Worm (Caenorhabditis elegans): ENCODE measurements around the gene tir-1.

tir-1 gene

ce11 chrIII:3914836-3915235 lies 13.4 kb upstream of the tir-1 start:
- no peak for TF ChIP-seq hlh-13 (GFP tag; optimal IDR thresholded peaks at IDR 0.05)
- TF ChIP-seq hlh-15 (tag; optimal IDR thresholded peaks at IDR 0.05) = no peak
- no peak for TF ChIP-seq che-1 (tag; optimal IDR thresholded peaks at IDR 0.05)
- no peak for TF ChIP-seq Y22D7AL.16 (tag; optimal IDR thresholded peaks at IDR 0.05)
- TF ChIP-seq hlh-6 (tag; optimal IDR thresholded peaks at IDR 0.05) = no peak
- TF ChIP-seq ceh-34 (tag; optimal IDR thresholded peaks at IDR 0.05) = peak; percentile 10
- no peak for TF ChIP-seq sdc-2 (tag; optimal IDR thresholded peaks at IDR 0.05)
- peak; percentile 21 for TF ChIP-seq tbx-2 (tag; optimal IDR thresholded peaks at IDR 0.05)
- peak; percentile 4 for TF ChIP-seq ceh-31 (tag; optimal IDR thresholded peaks at IDR 0.05)
- no peak for TF ChIP-seq K09A11.1 (tag; optimal IDR thresholded peaks at IDR 0.05; ENCODE audit: insufficient read depth)
- TF ChIP-seq nfya-1 (tag; optimal IDR thresholded peaks at IDR 0.05) = peak; percentile 3
- TF ChIP-seq ets-4 (tag; optimal IDR thresholded peaks at IDR 0.05) = no peak
- peak; percentile 63 for TF ChIP-seq rnt-1 (tag; optimal IDR thresholded peaks at IDR 0.05)
- peak; percentile 78 for TF ChIP-seq unc-55 (GFP tag; optimal IDR thresholded peaks at IDR 0.05)
- no peak for TF ChIP-seq unc-86 (tag; optimal IDR thresholded peaks at IDR 0.05)
- TF ChIP-seq ceh-18 (tag; optimal IDR thresholded peaks at IDR 0.05) = peak; percentile 43

- TF ChIP-seq ceh-31 (tag; optimal IDR thresholded peaks at IDR 0.05) (no peak), zip-5 (tag; optimal IDR thresholded peaks at IDR 0.05) (no peak), C38D4.7 (GFP tag; optimal IDR thresholded peaks at IDR 0.05) (no peak)
Measured at ce11 chrIII:3914049-3914448, 12.6 kb upstream of the tir-1 start, which contains the start of gene pat-3. Gene pat-3 (minus strand): TSS chrIII:3914149.

ce11 chrIII:3908205-3908604 lies 6.8 kb upstream of the tir-1 start:
- no peak for TF ChIP-seq nhr-232 (tag; optimal IDR thresholded peaks at IDR 0.05)
- TF ChIP-seq ztf-16 (tag; optimal IDR thresholded peaks at IDR 0.05) = no peak
- TF ChIP-seq ceh-48 (tag; optimal IDR thresholded peaks at IDR 0.05) = no peak
- no peak for TF ChIP-seq fkh-6 (tag; optimal IDR thresholded peaks at IDR 0.05)
- no peak for TF ChIP-seq pros-1 (tag; optimal IDR thresholded peaks at IDR 0.05)
- TF ChIP-seq ref-2 (tag; optimal IDR thresholded peaks at IDR 0.05) = no peak
- TF ChIP-seq ceh-30 (tag; optimal IDR thresholded peaks at IDR 0.05) = no peak
- TF ChIP-seq pqm-1 (tag; optimal IDR thresholded peaks at IDR 0.05) = no peak
- TF ChIP-seq hlh-8 (tag; optimal IDR thresholded peaks at IDR 0.05) = no peak
- TF ChIP-seq ceh-31 (tag; optimal IDR thresholded peaks at IDR 0.05) = no peak

- TF ChIP-seq dve-1 (tag; optimal IDR thresholded peaks at IDR 0.05) (no peak), F13H6.1 (tag; optimal IDR thresholded peaks at IDR 0.05) (no peak), odd-2 (tag; optimal IDR thresholded peaks at IDR 0.05) (no peak), pha-2 (tag; optimal IDR thresholded peaks at IDR 0.05) (no peak), hlh-6 (tag; optimal IDR thresholded peaks at IDR 0.05) (no peak), ahr-1 (tag; optimal IDR thresholded peaks at IDR 0.05) (no peak), sox-2 (GFP tag; IDR thresholded peaks at IDR 0.05) (no peak), pros-1 (tag; optimal IDR thresholded peaks at IDR 0.05) (no peak), ceh-9 (tag; optimal IDR thresholded peaks at IDR 0.05) (no peak), nhr-232 (tag; optimal IDR thresholded peaks at IDR 0.05) (no peak), pha-4 (tag; optimal IDR thresholded peaks at IDR 0.05) (no peak), lin-11 (tag; optimal IDR thresholded peaks at IDR 0.05) (no peak), ceh-14 (tag; optimal IDR thresholded peaks at IDR 0.05) (no peak), ceh-45 (GFP tag; IDR thresholded peaks at IDR 0.05) (no peak), fkh-6 (tag; optimal IDR thresholded peaks at IDR 0.05) (no peak), pat-9 (tag; optimal IDR thresholded peaks at IDR 0.05) (no peak), hlh-15 (tag; optimal IDR thresholded peaks at IDR 0.05) (no peak), dmd-4 (tag; optimal IDR thresholded peaks at IDR 0.05; ENCODE audit: borderline replicate concordance) (no peak), tbx-7 (tag; optimal IDR thresholded peaks at IDR 0.05) (no peak), npax-4 (tag; optimal IDR thresholded peaks at IDR 0.05) (no peak)
Measured at ce11 chrIII:3907587-3907986, 6.1 kb upstream of the tir-1 start, which contains the start of gene mmcm-1. Gene mmcm-1 (minus strand): TSS chrIII:3907687.

Data from whole organism, late embryonic.